Worm (Caenorhabditis elegans) whole organism, L2 larva: Measurements from ENCODE around the gene K02D10.2.

Source experiments
- R02D3.7 ChIP-seq: fragments of 150-350 bp; optimal IDR thresholded peaks from 2 replicates; lab custom pipeline; 2014; ENCODE audit warnings: missing biosample characterization, missing genetic modification characterization
- ZK546.5 ChIP-seq: sonication (generic microtip); optimal IDR thresholded peaks from 2 replicates; lab custom pipeline; 2017; ENCODE audit warnings: missing biosample characterization, missing genetic modification characterization
- alr-1 ChIP-seq: fragments of 150-350 bp; optimal IDR thresholded peaks from 2 replicates; lab custom pipeline; 2014; ENCODE audit warnings: missing biosample characterization, missing genetic modification characterization
- aly-2 ChIP-seq: fragments of 150-350 bp; optimal IDR thresholded peaks from 2 replicates; lab custom pipeline; 2014; ENCODE audit warnings: missing biosample characterization, missing genetic modification characterization
- blmp-1 ChIP-seq: sonication (generic microtip); optimal IDR thresholded peaks from 2 replicates; lab custom pipeline; 2017; ENCODE audit warnings: missing genetic modification characterization, mild to moderate bottlenecking, missing compliant biosample characterization, antibody characterized with exemption, moderate library complexity; ENCODE audit not compliant: insufficient read depth
- ceh-16 ChIP-seq: fragments of 150-350 bp; optimal IDR thresholded peaks from 2 replicates; lab custom pipeline; 2014; ENCODE audit warnings: missing biosample characterization, missing genetic modification characterization
- ceh-82 ChIP-seq: fragments of 150-350 bp; optimal IDR thresholded peaks from 2 replicates; lab custom pipeline; 2014; ENCODE audit warnings: missing biosample characterization, missing genetic modification characterization
- crh-2 ChIP-seq: sonication (generic microtip); optimal IDR thresholded peaks from 2 replicates; lab custom pipeline; 2017; ENCODE audit warnings: missing biosample characterization, missing genetic modification characterization
- dmd-4 ChIP-seq: sonication (generic microtip); optimal IDR thresholded peaks from 2 replicates; lab custom pipeline; 2017; ENCODE audit warnings: missing biosample characterization, missing genetic modification characterization
- elt-3 ChIP-seq: sonication (generic microtip); optimal IDR thresholded peaks from 2 replicates; lab custom pipeline; 2017; ENCODE audit warnings: missing biosample characterization, missing genetic modification characterization
- fos-1 ChIP-seq: fragments of 150-350 bp; optimal IDR thresholded peaks from 2 replicates; lab custom pipeline; 2014; ENCODE audit warnings: missing biosample characterization, missing genetic modification characterization
- lin-11 ChIP-seq: fragments of 150-350 bp; sonication (generic microtip); optimal IDR thresholded peaks from 2 replicates; lab custom pipeline; 2014; ENCODE audit warnings: missing biosample characterization, missing genetic modification characterization, inconsistent platforms, mixed read lengths
- lin-13 ChIP-seq: fragments of 150-350 bp; optimal IDR thresholded peaks from 2 replicates; lab custom pipeline; 2014; ENCODE audit warnings: missing biosample characterization, missing genetic modification reagents, missing genetic modification characterization
- lsy-2 ChIP-seq, 2 experiments: fragments of 150-350 bp in 1 of 2; sonication (generic microtip) in 1 of 2; optimal IDR thresholded peaks; 2 replicates each; lab custom pipeline; 2014 to 2017; ENCODE audit warnings: missing biosample characterization in 2 of 2, missing genetic modification characterization in 2 of 2
- mbf-1 ChIP-seq: sonication (generic microtip); optimal IDR thresholded peaks from 2 replicates; lab custom pipeline; 2017; ENCODE audit warnings: missing biosample characterization, missing genetic modification characterization
- mdl-1 ChIP-seq, 2 experiments: fragments of 150-350 bp in 1 of 2; sonication (generic microtip) in 1 of 2; optimal IDR thresholded peaks; 2 replicates each; lab custom pipeline; 2017; ENCODE audit warnings: missing biosample characterization in 2 of 2, missing genetic modification characterization in 2 of 2
- nhr-10 ChIP-seq: sonication (generic microtip); optimal IDR thresholded peaks from 2 replicates; lab custom pipeline; 2017; ENCODE audit warnings: missing biosample characterization, missing genetic modification characterization
- nhr-11 ChIP-seq: fragments of 150-350 bp; optimal IDR thresholded peaks from 2 replicates; lab custom pipeline; 2014; ENCODE audit warnings: missing biosample characterization, missing genetic modification characterization
- nhr-12 ChIP-seq: fragments of 150-350 bp; optimal IDR thresholded peaks from 2 replicates; lab custom pipeline; 2014; ENCODE audit warnings: missing biosample characterization, missing genetic modification characterization
- nhr-129 ChIP-seq: fragments of 150-350 bp; optimal IDR thresholded peaks from 2 replicates; lab custom pipeline; 2014; ENCODE audit warnings: missing biosample characterization, missing genetic modification characterization
- nhr-21 ChIP-seq: fragments of 150-350 bp; optimal IDR thresholded peaks from 2 replicates; lab custom pipeline; 2014; ENCODE audit warnings: missing biosample characterization, missing genetic modification characterization
- nhr-23 ChIP-seq: fragments of 150-350 bp; optimal IDR thresholded peaks from 2 replicates; lab custom pipeline; 2014; ENCODE audit warnings: missing biosample characterization, missing genetic modification reagents, missing genetic modification characterization
- nhr-237 ChIP-seq: fragments of 150-350 bp; optimal IDR thresholded peaks from 2 replicates; lab custom pipeline; 2014; ENCODE audit warnings: missing biosample characterization, missing genetic modification characterization
- nhr-25 ChIP-seq: fragments of 150-350 bp; sonication (generic microtip); optimal IDR thresholded peaks from 3 replicates; lab custom pipeline; 2014; ENCODE audit warnings: missing biosample characterization, missing genetic modification characterization
- nhr-6 ChIP-seq: fragments of 150-350 bp; optimal IDR thresholded peaks from 2 replicates; lab custom pipeline; 2014; ENCODE audit warnings: missing biosample characterization, missing genetic modification characterization
- nhr-77 ChIP-seq: fragments of 150-350 bp; optimal IDR thresholded peaks from 2 replicates; lab custom pipeline; 2014; ENCODE audit warnings: missing biosample characterization, missing genetic modification characterization
- peb-1 ChIP-seq: fragments of 150-350 bp; optimal IDR thresholded peaks from 2 replicates; lab custom pipeline; 2014; ENCODE audit warnings: missing biosample characterization, missing genetic modification characterization
- sem-4 ChIP-seq: fragments of 150-350 bp; optimal IDR thresholded peaks from 2 replicates; lab custom pipeline; 2014; ENCODE audit warnings: missing biosample characterization, missing genetic modification reagents, missing genetic modification characterization
- sma-3 ChIP-seq: sonication (generic microtip); optimal IDR thresholded peaks from 2 replicates; lab custom pipeline; 2016; ENCODE audit warnings: missing genetic modification reagents, missing genetic modification characterization, missing compliant biosample characterization
- sma-9 ChIP-seq, 2 experiments: fragments of 150-350 bp in 1 of 2; sonication (generic microtip) in 1 of 2; optimal IDR thresholded peaks; 2 replicates each; lab custom pipeline; 2014 to 2016; ENCODE audit warnings: missing genetic modification characterization in 2 of 2, mild to moderate bottlenecking in 1 of 2, missing biosample characterization in 1 of 2, missing compliant biosample characterization in 1 of 2, missing genetic modification reagents in 1 of 2, moderate library complexity in 1 of 2
- snpc-4 ChIP-seq: fragments of 150-350 bp; optimal IDR thresholded peaks from 2 replicates; lab custom pipeline; 2014; ENCODE audit warnings: missing biosample characterization, missing genetic modification characterization
- unc-39 ChIP-seq: fragments of 150-350 bp; optimal IDR thresholded peaks from 2 replicates; lab custom pipeline; 2014; ENCODE audit warnings: missing biosample characterization, missing genetic modification characterization
- unc-62 ChIP-seq: fragments of 150-350 bp; optimal IDR thresholded peaks from 2 replicates; lab custom pipeline; 2014; ENCODE audit warnings: missing biosample characterization, missing genetic modification reagents, missing genetic modification characterization
- ztf-1 ChIP-seq: fragments of 200-800 bp; sonication (Bioruptor generic); conservative IDR thresholded peaks from 2 replicates; pipeline ENCODE4 v1.3.6; 2022; ENCODE audit warnings: missing genetic modification characterization, missing compliant biosample characterization
- ztf-11 ChIP-seq: sonication (generic microtip); optimal IDR thresholded peaks from 2 replicates; lab custom pipeline; 2017; ENCODE audit warnings: missing biosample characterization, missing genetic modification characterization
- ztf-4 ChIP-seq: fragments of 150-350 bp; optimal IDR thresholded peaks from 2 replicates; lab custom pipeline; 2014; ENCODE audit warnings: missing biosample characterization, missing genetic modification characterization

Gene K02D10.2

DNA sequence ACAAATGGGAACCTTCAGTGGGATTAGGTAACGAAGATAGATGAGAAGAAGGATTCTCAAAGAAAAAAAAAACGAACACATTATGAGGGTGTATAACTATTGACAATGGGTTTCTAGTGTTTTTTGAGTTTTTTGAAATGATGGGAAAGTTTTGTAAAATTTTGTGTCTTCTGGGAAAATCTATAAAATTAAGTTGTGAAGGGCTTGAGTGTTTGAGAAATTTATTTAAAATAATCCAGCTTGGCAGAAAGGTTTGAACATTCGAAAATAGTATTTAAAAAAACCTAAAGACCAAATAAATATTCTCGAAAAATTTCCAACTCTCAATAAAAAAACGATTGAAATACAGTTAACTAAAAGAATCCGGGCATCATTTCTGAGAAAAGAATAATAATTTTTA is 25.8 kb downstream of the K02D10.2 start:
- TF ChIP-seq nhr-11 (no peak), alr-1 (tag; lab: Kevin White, UChicago) (no peak)

- TF ChIP-seq R02D3.7 (tag; lab: Kevin White, UChicago) = no peak
- TF ChIP-seq nhr-23 (tag; lab: Kevin White, UChicago) = no peak
- no peak for TF ChIP-seq dmd-4 (tag; lab: Kevin White, UChicago)
- no peak for TF ChIP-seq lin-13 (GFP tag; lab: Kevin White, UChicago)
- no peak for TF ChIP-seq nhr-129 (tag; lab: Kevin White, UChicago)
- TF ChIP-seq snpc-4 (tag; lab: Kevin White, UChicago) = no peak
- no peak for TF ChIP-seq sma-3 (GFP tag; lab: Kevin White, UChicago)
- TF ChIP-seq nhr-77 = no peak
- TF ChIP-seq blmp-1 (tag; lab: Kevin White, UChicago) = no peak
- TF ChIP-seq nhr-21 (tag; lab: Kevin White, UChicago) = no peak
- TF ChIP-seq ztf-11 (tag; lab: Kevin White, UChicago) = no peak
- no peak for TF ChIP-seq nhr-237 (tag; lab: Kevin White, UChicago)
- no peak for TF ChIP-seq ZK546.5 (tag; lab: Kevin White, UChicago)
- no peak for TF ChIP-seq mdl-1 (tag; optimal IDR thresholded peaks at IDR 0.05; lab: Kevin White, UChicago)
- no peak for TF ChIP-seq elt-3 (tag; lab: Kevin White, UChicago)
- TF ChIP-seq, all 48 proteins: peak for 0
These were observed 26.3 kb downstream of the K02D10.2 start for ce11 chrIII:8744765-8745164.

- no peak for TF ChIP-seq nhr-12 (tag; lab: Kevin White, UChicago)
- no peak for TF ChIP-seq sem-4
- TF ChIP-seq nhr-10 (tag; lab: Kevin White, UChicago) = no peak
- TF ChIP-seq mdl-1 (tag; optimal IDR thresholded peaks at IDR 0.05; lab: Kevin White, UChicago) = no peak
These were observed 27.2 kb downstream of the K02D10.2 start, which contains the start of gene ZK370.6 for ce11 chrIII:8743796-8744404. ZK370.6 (minus strand) TSS chrIII:8743846.

ce11 chrIII:8742584-8742983 is 28.5 kb downstream of the K02D10.2 start:
- TF ChIP-seq fos-1 (tag; lab: Kevin White, UChicago) (no peak), mbf-1 (tag; lab: Kevin White, UChicago) (no peak), lin-11 (tag; lab: Kevin White, UChicago) (no peak), blmp-1 (tag; lab: Kevin White, UChicago) (no peak), lin-13 (GFP tag; lab: Kevin White, UChicago) (no peak), nhr-12 (tag; lab: Kevin White, UChicago) (no peak), nhr-23 (tag; lab: Kevin White, UChicago) (no peak), ceh-82 (tag; lab: Kevin White, UChicago) (no peak), unc-39 (tag; lab: Kevin White, UChicago) (no peak), alr-1 (tag; lab: Kevin White, UChicago) (no peak), ztf-1 (GFP tag; lab: Robert Waterston, UW) (no peak), ztf-4 (no peak), aly-2 (tag; lab: Kevin White, UChicago) (no peak), lsy-2 (tag; optimal IDR thresholded peaks at IDR 0.05; lab: Kevin White, UChicago) (no peak), crh-2 (tag; lab: Kevin White, UChicago) (no peak), ceh-16 (tag; lab: Kevin White, UChicago) (no peak), nhr-21 (tag; lab: Kevin White, UChicago) (no peak), mdl-1 (tag; optimal IDR thresholded peaks at IDR 0.05; lab: Kevin White, UChicago) (no peak), sma-9 (GFP tag; optimal IDR thresholded peaks at IDR 0.05; lab: Kevin White, UChicago) (no peak), sma-9 (tag; optimal IDR thresholded peaks at IDR 0.05; lab: Kevin White, UChicago) (no peak), unc-62 (no peak)
- TF ChIP-seq, all 48 proteins: peak for 0

ce11 chrIII:8741955-8742354 is 29.1 kb downstream of the K02D10.2 start:
- no peak for TF ChIP-seq aly-2 (tag; lab: Kevin White, UChicago)
- no peak for TF ChIP-seq nhr-12 (tag; lab: Kevin White, UChicago)
- no peak for TF ChIP-seq alr-1 (tag; lab: Kevin White, UChicago)
- TF ChIP-seq snpc-4 (tag; lab: Kevin White, UChicago) = no peak
- no peak for TF ChIP-seq peb-1
- no peak for TF ChIP-seq ceh-82 (tag; lab: Kevin White, UChicago)
- no peak for TF ChIP-seq nhr-6
- no peak for TF ChIP-seq nhr-25 (tag; lab: Kevin White, UChicago)
- no peak for TF ChIP-seq ztf-1 (GFP tag; lab: Robert Waterston, UW)
- TF ChIP-seq crh-2 (tag; lab: Kevin White, UChicago) = no peak
- no peak for TF ChIP-seq R02D3.7 (tag; lab: Kevin White, UChicago)
- TF ChIP-seq mbf-1 (tag; lab: Kevin White, UChicago) = no peak
- no peak for TF ChIP-seq unc-62
